Fruit fly (Drosophila melanogaster): ENCODE measurements around the gene HIP-R.

- TF ChIP-seq CG8478 (optimal IDR thresholded peaks at IDR 0.05) (no peak), Dll (optimal IDR thresholded peaks at IDR 0.05) (no peak), pan (optimal IDR thresholded peaks at IDR 0.05) (no peak)
Observed at dm6 chrX:3742002-3742722, 47.6 kb upstream of the HIP-R start.
